Fruit fly (Drosophila melanogaster) whole organism: Measurements from ENCODE around the gene CG31279.

Source experiments
- CG8478 ChIP-seq: fragments of >200 bp; optimal IDR thresholded peaks from 2 replicates; lab custom pipeline; 2018; ENCODE audit warnings: inconsistent platforms
- Dll ChIP-seq: fragments of >200 bp; optimal IDR thresholded peaks from 2 replicates; lab custom pipeline; 2017
- usp ChIP-seq: fragments of >200 bp; optimal IDR thresholded peaks from 2 replicates; lab custom pipeline; 2017; ENCODE audit warnings: missing biosample characterization, missing genetic modification characterization, mixed read lengths

- TF ChIP-seq Dll (lab: Kevin White, UChicago), result no peak
- no peak for TF ChIP-seq CG8478 (lab: Kevin White, UChicago)
- TF ChIP-seq usp, result no peak
Observed at dm6 chr3R:16431707-16432106, 1.2 kb downstream of the CG31279 start.
